Fruit fly (Drosophila melanogaster) whole organism, adult: Measurements from ENCODE around the gene Cf2.

ENCODE experiments used
- CG11617 ChIP-seq: fragments of 200-800 bp; sonication (Bioruptor generic); optimal IDR thresholded peaks from 2 replicates; lab custom pipeline; 2017; ENCODE audit warnings: mild to moderate bottlenecking, missing biosample characterization, missing genetic modification reagents, missing genetic modification characterization
- CG12768 ChIP-seq: fragments of 200-800 bp; sonication (Bioruptor generic); optimal IDR thresholded peaks from 2 replicates; lab custom pipeline; 2017; ENCODE audit warnings: missing biosample characterization, missing genetic modification characterization, mild to moderate bottlenecking, moderate library complexity, missing genetic modification reagents
- CG14711 ChIP-seq: fragments of 200-800 bp; sonication (Bioruptor generic); optimal IDR thresholded peaks from 2 replicates; lab custom pipeline; 2018; ENCODE audit warnings: missing biosample characterization, mild to moderate bottlenecking, missing genetic modification characterization, moderate library complexity
- CG1620 ChIP-seq: fragments of 200-800 bp; sonication (Bioruptor generic); optimal IDR thresholded peaks from 2 replicates; lab custom pipeline; 2016; ENCODE audit warnings: missing biosample characterization, missing genetic modification characterization
- CG33017 ChIP-seq: fragments of 200-800 bp; sonication (Bioruptor generic); optimal IDR thresholded peaks from 2 replicates; lab custom pipeline; 2018; ENCODE audit warnings: missing biosample characterization, mild to moderate bottlenecking, missing genetic modification characterization, moderate library complexity
- CG5204 ChIP-seq: fragments of 200-800 bp; sonication (Bioruptor generic); optimal IDR thresholded peaks from 2 replicates; lab custom pipeline; 2016; ENCODE audit warnings: missing biosample characterization, missing genetic modification characterization
- CG7045 ChIP-seq: fragments of 200-800 bp; sonication (Bioruptor generic); optimal IDR thresholded peaks from 2 replicates; lab custom pipeline; 2017; ENCODE audit warnings: missing biosample characterization, mild to moderate bottlenecking, missing genetic modification characterization
- CG7101 ChIP-seq: fragments of 200-800 bp; sonication (Bioruptor generic); optimal IDR thresholded peaks from 2 replicates; lab custom pipeline; 2018; ENCODE audit warnings: missing biosample characterization, mild to moderate bottlenecking, missing genetic modification characterization, moderate library complexity
- Clk ChIP-seq: fragments of 200-800 bp; sonication (Bioruptor generic); optimal IDR thresholded peaks from 2 replicates; lab custom pipeline; 2017; ENCODE audit warnings: missing biosample characterization, missing genetic modification characterization
- Crg-1 ChIP-seq: fragments of 200-800 bp; sonication (Bioruptor generic); optimal IDR thresholded peaks from 2 replicates; lab custom pipeline; 2016; ENCODE audit warnings: missing biosample characterization, missing genetic modification characterization
- Hr96 ChIP-seq: fragments of 200-800 bp; sonication (Bioruptor generic); optimal IDR thresholded peaks from 2 replicates; lab custom pipeline; 2016; ENCODE audit warnings: missing biosample characterization, missing genetic modification characterization
- Mnt ChIP-seq: fragments of 200-800 bp; sonication (Bioruptor generic); optimal IDR thresholded peaks from 2 replicates; lab custom pipeline; 2016; ENCODE audit warnings: missing biosample characterization, mild to moderate bottlenecking, missing genetic modification characterization
- bab1 ChIP-seq: fragments of 200-800 bp; sonication (Bioruptor generic); optimal IDR thresholded peaks from 3 replicates; lab custom pipeline; 2019; ENCODE audit warnings: missing biosample characterization, mild to moderate bottlenecking, missing genetic modification characterization, moderate library complexity
- cic ChIP-seq: fragments of 200-800 bp; sonication (Bioruptor generic); optimal IDR thresholded peaks from 2 replicates; lab custom pipeline; 2017; ENCODE audit warnings: missing biosample characterization, mild to moderate bottlenecking, missing genetic modification characterization, moderate library complexity
- cnc ChIP-seq, 2 experiments: fragments of >200 bp; optimal IDR thresholded peaks; 2 replicates each; lab custom pipeline; 2017
- kay ChIP-seq: fragments of 200-800 bp; sonication (Bioruptor generic); peaks from one replicate; lab custom pipeline; 2016; ENCODE audit warnings: missing biosample characterization, missing genetic modification characterization, borderline replicate concordance
- ovo ChIP-seq: fragments of 200-800 bp; sonication (Bioruptor generic); optimal IDR thresholded peaks from 2 replicates; lab custom pipeline; 2016; ENCODE audit warnings: missing biosample characterization, missing genetic modification characterization
- pad ChIP-seq: fragments of 200-800 bp; sonication (Bioruptor generic); optimal IDR thresholded peaks from 3 replicates; lab custom pipeline; 2017; ENCODE audit warnings: missing biosample characterization, missing genetic modification characterization, mild to moderate bottlenecking, moderate library complexity, missing genetic modification reagents
- tj ChIP-seq: fragments of 200-800 bp; sonication (Bioruptor generic); optimal IDR thresholded peaks from 3 replicates; lab custom pipeline; 2017; ENCODE audit warnings: missing biosample characterization, mild to moderate bottlenecking, missing genetic modification characterization, moderate library complexity
- toe ChIP-seq: fragments of 200-800 bp; sonication (Bioruptor generic); optimal IDR thresholded peaks from 2 replicates; lab custom pipeline; 2016; ENCODE audit warnings: missing biosample characterization, missing genetic modification characterization

Gene Cf2

DNA sequence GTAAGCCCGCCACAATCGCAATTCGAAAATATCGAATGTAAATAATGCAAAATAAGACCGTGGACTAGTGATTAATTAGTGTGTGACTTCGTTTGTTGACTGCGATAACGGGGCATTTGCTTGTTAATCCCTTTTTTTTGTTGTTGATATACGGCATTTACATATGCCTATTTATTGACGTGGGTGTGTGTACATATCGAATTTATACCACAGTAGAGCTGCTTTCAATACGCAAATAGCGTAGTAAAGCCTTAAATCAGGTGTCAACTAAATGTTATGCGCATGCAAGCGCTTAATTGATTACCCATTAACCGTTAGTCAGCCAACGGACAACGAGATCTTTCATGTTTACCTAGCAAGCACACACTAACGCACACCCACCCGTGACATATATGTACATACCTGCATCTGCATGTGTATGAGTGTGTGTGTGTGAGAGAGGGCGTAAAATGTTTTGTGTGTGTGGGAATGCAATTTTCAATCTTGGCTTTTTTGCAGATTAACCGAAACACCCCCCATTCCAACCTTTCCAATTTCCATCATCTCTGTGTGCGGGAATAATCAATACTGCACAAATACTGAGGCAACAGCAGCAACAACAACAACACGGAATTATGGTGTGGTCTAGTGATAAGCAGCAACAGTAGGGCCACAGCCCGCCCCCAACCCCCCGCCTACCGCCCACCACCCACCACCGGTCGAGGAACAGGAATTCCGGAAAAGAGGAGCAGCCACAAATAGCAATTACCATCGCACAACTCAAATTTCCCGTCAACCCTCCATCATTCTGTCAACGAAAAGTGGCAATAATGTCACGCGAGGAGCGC is 44.2 kb downstream of the Cf2 start:
- TF ChIP-seq CG7045 (GFP tag; lab: Kevin White, UChicago): peak; percentile 20
- peak; percentile 17 for TF ChIP-seq CG12768 (GFP tag; lab: Kevin White, UChicago)
- TF ChIP-seq tj (GFP tag; lab: Kevin White, UChicago): no peak
- TF ChIP-seq Crg-1: peak; percentile 7

DNA sequence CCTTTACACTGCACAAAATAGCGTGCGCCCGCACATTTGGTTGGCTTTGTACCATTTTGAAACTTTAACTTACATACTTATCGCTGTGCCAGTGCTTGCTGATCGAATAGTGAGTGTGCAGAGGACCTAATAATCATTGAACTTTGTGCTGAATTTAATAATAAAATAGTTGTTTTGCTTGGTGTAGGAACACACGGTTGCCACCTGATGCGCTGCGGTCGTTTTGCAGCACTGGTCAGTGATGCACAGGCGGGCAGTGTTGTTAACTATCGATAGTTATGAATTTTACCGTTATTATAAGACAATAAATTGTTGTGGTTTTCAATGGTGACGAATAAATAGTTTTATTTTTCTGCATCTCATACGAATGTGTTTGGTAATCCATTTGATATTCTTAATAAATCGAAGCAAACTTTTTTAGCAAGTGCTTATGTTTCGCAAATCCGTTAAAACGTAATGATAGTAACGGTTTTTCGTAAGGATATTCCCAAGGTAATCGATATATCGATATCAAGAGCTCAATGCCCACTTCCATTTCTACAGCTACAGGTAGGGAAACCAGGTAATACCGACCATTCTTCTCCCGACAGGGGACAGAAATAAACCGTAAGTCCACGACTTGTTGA is 45.0 kb downstream of the Cf2 start, which contains the start of the genes tank and CG12194:
tank (minus strand) TSS at position 228 of the 626 bp plus-strand sequence.
CG12194 (plus strand) TSS at position 576 of the 626 bp plus-strand sequence.
- TF ChIP-seq Crg-1: peak; percentile 90
- peak; percentile 90 for TF ChIP-seq toe (GFP tag; lab: Kevin White, UChicago)
- TF ChIP-seq CG12768 (GFP tag; lab: Kevin White, UChicago): peak; percentile 95
- peak; percentile 94 for TF ChIP-seq CG33017 (tag; lab: Kevin White, UChicago)
- TF ChIP-seq tj (GFP tag; lab: Kevin White, UChicago): peak; percentile 69
- peak; percentile 90 for TF ChIP-seq Clk (GFP tag; lab: Kevin White, UChicago)
- peak; percentile 92 for TF ChIP-seq CG14711 (tag; lab: Kevin White, UChicago)
- TF ChIP-seq cic: peak; percentile 26
- peak; percentile 94 for TF ChIP-seq CG7045 (GFP tag; lab: Kevin White, UChicago)
- TF ChIP-seq pad (GFP tag; lab: Kevin White, UChicago): peak; percentile 81
- no peak for TF ChIP-seq kay
- TF ChIP-seq cnc (optimal IDR thresholded peaks at IDR 0.05; lab: Kevin White, UChicago): no peak
- peak; percentile 94 for TF ChIP-seq bab1 (GFP tag; lab: Kevin White, UChicago)
- peak; percentile 92 for TF ChIP-seq CG7101
- TF ChIP-seq CG11617: peak; percentile 89
- peak; percentile 88 for TF ChIP-seq Mnt (GFP tag; lab: Kevin White, UChicago)
- TF ChIP-seq CG5204 (GFP tag; lab: Kevin White, UChicago): peak; percentile 95
- peak; percentile 88 for TF ChIP-seq Hr96 (GFP tag; lab: Kevin White, UChicago)
- peak; percentile 92 for TF ChIP-seq CG1620 (GFP tag; lab: Kevin White, UChicago)
- peak; percentile 92 for TF ChIP-seq ovo

DNA sequence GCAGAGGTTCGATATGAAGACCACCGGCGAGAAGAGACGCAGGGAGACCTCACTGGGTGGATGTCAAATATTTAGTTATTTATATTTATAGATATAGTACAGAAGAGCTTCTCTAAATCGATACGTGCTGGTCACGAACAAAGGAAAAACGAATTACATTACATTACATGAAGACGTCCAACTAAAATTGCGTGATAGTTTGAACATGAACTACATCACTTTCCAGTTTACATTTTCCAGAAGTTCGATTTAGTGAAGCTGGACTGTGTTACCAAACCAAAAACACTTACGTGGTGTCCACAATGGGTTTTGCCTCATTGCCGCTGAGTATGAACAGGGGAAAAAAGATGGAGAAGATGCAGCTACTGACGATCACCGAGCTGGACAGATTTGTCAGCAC is 46.7 kb downstream of the Cf2 start:
- TF ChIP-seq CG1620 (GFP tag; lab: Kevin White, UChicago): no peak
- TF ChIP-seq CG7045 (GFP tag; lab: Kevin White, UChicago): no peak
- TF ChIP-seq toe (GFP tag; lab: Kevin White, UChicago): no peak
- no peak for TF ChIP-seq cic
- TF ChIP-seq Hr96 (GFP tag; lab: Kevin White, UChicago): no peak
- TF ChIP-seq cnc (optimal IDR thresholded peaks at IDR 0.05; lab: Kevin White, UChicago): no peak
- no peak for TF ChIP-seq CG5204 (GFP tag; lab: Kevin White, UChicago)
- TF ChIP-seq ovo: no peak
- TF ChIP-seq CG7101: no peak
- no peak for TF ChIP-seq Crg-1
- TF ChIP-seq Clk (GFP tag; lab: Kevin White, UChicago): no peak
- no peak for TF ChIP-seq CG11617
- no peak for TF ChIP-seq Mnt (GFP tag; lab: Kevin White, UChicago)
- no peak for TF ChIP-seq CG12768 (GFP tag; lab: Kevin White, UChicago)
- TF ChIP-seq bab1 (GFP tag; lab: Kevin White, UChicago): no peak
- no peak for TF ChIP-seq CG14711 (tag; lab: Kevin White, UChicago)
- no peak for TF ChIP-seq tj (GFP tag; lab: Kevin White, UChicago)
- TF ChIP-seq pad (GFP tag; lab: Kevin White, UChicago): no peak

DNA sequence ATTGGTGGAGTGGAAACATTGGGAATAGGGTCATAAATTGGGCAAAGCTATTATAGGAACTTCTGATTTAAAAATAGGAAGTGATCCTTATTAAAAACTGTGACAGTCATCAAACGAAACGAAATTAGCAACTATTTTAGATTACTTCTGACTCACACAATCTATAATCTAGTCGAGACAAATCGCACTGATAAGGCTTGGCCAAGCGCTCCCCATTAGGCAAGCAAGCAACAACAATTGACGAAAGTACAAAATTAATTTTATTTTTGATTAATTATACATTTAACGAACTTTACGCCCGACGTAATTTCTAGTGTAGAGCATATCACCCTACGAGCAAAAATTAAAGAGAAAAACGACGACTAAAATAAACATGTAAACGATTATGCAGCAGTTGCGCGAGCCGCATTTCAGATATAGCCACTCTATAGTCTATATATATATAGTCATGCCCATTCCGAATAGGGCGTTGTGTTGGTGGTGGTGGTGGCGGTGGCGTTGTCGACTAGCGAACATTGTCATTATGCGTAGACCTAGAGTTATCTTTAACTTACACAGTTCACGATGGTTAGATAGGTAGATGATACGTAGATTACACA is 47.7 kb downstream of the Cf2 start, which contains the start of gene Ir25a:
Ir25a (minus strand) TSS at position 210 of the 599 bp plus-strand sequence.
- TF ChIP-seq kay (peak; percentile 96), ovo (no peak)

DNA sequence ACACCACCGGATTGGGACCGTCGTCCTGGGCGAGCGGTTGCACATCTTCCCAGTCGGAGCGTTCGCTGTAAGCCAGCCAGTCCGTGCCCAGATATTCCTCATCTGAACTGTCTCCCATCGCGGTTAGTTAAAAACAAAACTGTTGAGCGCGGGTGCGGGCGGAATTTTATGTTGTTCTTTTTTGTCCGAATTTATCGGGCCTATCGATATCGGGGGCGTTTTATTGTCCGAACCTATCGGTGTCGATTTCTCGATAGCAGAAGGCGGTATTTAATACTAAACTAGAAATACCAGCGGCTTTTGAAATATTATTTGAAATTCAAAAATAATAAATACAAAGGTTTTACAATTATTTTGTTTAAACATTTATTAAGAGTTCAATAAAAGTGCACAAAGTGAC is 52.4 kb downstream of the Cf2 start, which contains the start of gene Fnta:
Fnta (minus strand) TSS at position 204 of the 400 bp plus-strand sequence.
- TF ChIP-seq kay (peak; percentile 84), bab1 (GFP tag; lab: Kevin White, UChicago) (peak; percentile 19), CG11617 (no peak), Clk (GFP tag; lab: Kevin White, UChicago) (no peak), cic (no peak)

DNA sequence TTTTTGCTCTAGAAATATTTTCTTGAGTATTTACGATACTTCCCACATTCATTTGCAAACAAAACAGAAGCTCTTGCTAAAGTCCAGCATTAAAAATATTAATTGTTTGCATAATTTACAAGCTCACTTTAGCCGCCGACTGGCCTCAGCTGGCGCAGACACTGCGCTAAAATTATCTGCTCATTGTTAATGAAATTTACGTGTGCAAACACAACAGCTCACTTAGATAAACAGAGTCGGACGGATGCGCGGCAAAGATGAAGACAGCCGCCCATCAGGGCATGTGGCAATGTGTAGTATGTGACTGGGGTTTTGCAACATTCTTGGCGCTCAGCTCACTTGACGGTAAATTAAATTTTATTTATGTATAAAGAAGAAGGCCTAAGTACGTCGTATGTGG is 53.9 kb downstream of the Cf2 start:
- TF ChIP-seq pad (GFP tag; lab: Kevin White, UChicago): peak; percentile 11
- TF ChIP-seq kay: peak; percentile 10
- no peak for TF ChIP-seq bab1 (GFP tag; lab: Kevin White, UChicago)
- peak; percentile 55 for TF ChIP-seq CG33017 (tag; lab: Kevin White, UChicago)
- TF ChIP-seq CG14711 (tag; lab: Kevin White, UChicago): no peak
- peak; percentile 31 for TF ChIP-seq ovo
- no peak for TF ChIP-seq cnc (optimal IDR thresholded peaks at IDR 0.05; lab: Kevin White, UChicago)
- no peak for TF ChIP-seq Hr96 (GFP tag; lab: Kevin White, UChicago)
- TF ChIP-seq Clk (GFP tag; lab: Kevin White, UChicago): no peak
- TF ChIP-seq CG1620 (GFP tag; lab: Kevin White, UChicago): no peak
- TF ChIP-seq tj (GFP tag; lab: Kevin White, UChicago): no peak
- peak; percentile 14 for TF ChIP-seq toe (GFP tag; lab: Kevin White, UChicago)
- peak; percentile 58 for TF ChIP-seq Crg-1
- peak; percentile 41 for TF ChIP-seq CG7101
- TF ChIP-seq CG7045 (GFP tag; lab: Kevin White, UChicago): peak; percentile 59
- peak; percentile 27 for TF ChIP-seq Mnt (GFP tag; lab: Kevin White, UChicago)
- no peak for TF ChIP-seq CG5204 (GFP tag; lab: Kevin White, UChicago)
- TF ChIP-seq cic: peak; percentile 68
- TF ChIP-seq CG11617: peak; percentile 23
- TF ChIP-seq CG12768 (GFP tag; lab: Kevin White, UChicago): peak; percentile 56
